Worm (Caenorhabditis elegans) whole organism, midembryonic: ENCODE measurements around the gene K10B3.5.

Experiments used
- flt-1 ChIP-seq: fragments of 200-800 bp; sonication (Bioruptor generic); IDR thresholded peaks from 2 replicates; pipeline ENCODE4 v1.3.6; 2022; ENCODE audit warnings: missing genetic modification characterization, missing compliant biosample characterization
- klf-2 ChIP-seq: fragments of 200-800 bp; sonication (Bioruptor generic); conservative IDR thresholded peaks from 2 replicates; pipeline ENCODE4 v1.3.6; 2022; ENCODE audit warnings: missing genetic modification reagents, missing genetic modification characterization, missing compliant biosample characterization
- med-1 ChIP-seq: sonication (generic microtip); optimal IDR thresholded peaks from 2 replicates; lab custom pipeline; 2017; ENCODE audit warnings: missing genetic modification characterization, mild to moderate bottlenecking, missing compliant biosample characterization, antibody characterized with exemption, missing genetic modification reagents; ENCODE audit not compliant: insufficient read depth

ce11 chrX:3102817-3103216, 3.5 kb downstream of the K10B3.5 start:
- TF ChIP-seq klf-2 (GFP tag; lab: Robert Waterston, UW) (no peak), med-1 (GFP tag; lab: Kevin White, UChicago) (no peak), flt-1 (GFP tag; lab: Robert Waterston, UW) (peak; percentile 61; the same call in 1 of the 2 replicates)
